Worm (Caenorhabditis elegans) whole organism, midembryonic: ENCODE measurements around the gene Y39A1A.20.

Experiments
- cog-1 ChIP-seq: sonication (generic microtip); optimal IDR thresholded peaks from 2 replicates; lab custom pipeline; 2016; ENCODE audit warnings: missing genetic modification characterization, missing compliant biosample characterization
- flt-1 ChIP-seq: fragments of 200-800 bp; sonication (Bioruptor generic); IDR thresholded peaks from 2 replicates; pipeline ENCODE4 v1.3.6; 2022; ENCODE audit warnings: missing genetic modification characterization, missing compliant biosample characterization
- klf-2 ChIP-seq: fragments of 200-800 bp; sonication (Bioruptor generic); conservative IDR thresholded peaks from 2 replicates; pipeline ENCODE4 v1.3.6; 2022; ENCODE audit warnings: missing genetic modification reagents, missing genetic modification characterization, missing compliant biosample characterization
- tab-1 ChIP-seq: fragments of 200-800 bp; sonication (Bioruptor generic); IDR thresholded peaks from 2 replicates; pipeline ENCODE4 v1.3.6; 2022; ENCODE audit warnings: missing genetic modification characterization, missing compliant biosample characterization
- ztf-23 ChIP-seq: fragments of 200-800 bp; sonication (Bioruptor generic); IDR thresholded peaks from 2 replicates; pipeline ENCODE4 v1.3.6; 2022; ENCODE audit warnings: missing genetic modification reagents, missing genetic modification characterization, missing compliant biosample characterization
- ztf-29 ChIP-seq: fragments of 200-800 bp; sonication (Bioruptor generic); IDR thresholded peaks from 2 replicates; pipeline ENCODE4 v1.3.6; 2022; ENCODE audit warnings: missing genetic modification reagents, missing genetic modification characterization, missing compliant biosample characterization

DNA sequence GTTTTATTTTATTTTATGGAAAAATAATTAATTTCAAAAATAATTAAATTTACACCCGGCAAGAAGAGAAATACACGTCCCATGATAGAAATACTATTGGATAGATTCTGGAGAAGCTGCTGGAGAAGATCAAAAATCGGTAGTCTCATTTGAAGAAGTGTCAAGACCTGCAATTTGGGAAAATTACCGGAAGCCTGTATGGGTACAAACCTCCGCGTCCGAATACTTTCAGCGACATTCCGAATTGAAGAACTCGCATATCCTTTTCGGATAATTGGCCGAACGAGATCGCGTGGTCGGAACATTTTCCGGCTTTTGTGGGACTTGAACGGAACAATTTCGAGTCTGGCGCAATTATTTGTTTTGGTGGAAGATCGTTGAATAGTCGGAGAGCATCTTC lies 8.1 kb upstream of the Y39A1A.20 start:
- no peak for TF ChIP-seq flt-1 (GFP tag; lab: Robert Waterston, UW)
- no peak for TF ChIP-seq klf-2 (GFP tag; lab: Robert Waterston, UW)
- no peak for TF ChIP-seq tab-1
- no peak for TF ChIP-seq ztf-23 (GFP tag; lab: Robert Waterston, UW)
- TF ChIP-seq cog-1 (tag; lab: Kevin White, UChicago) = no peak
- TF ChIP-seq ztf-29 (GFP tag; lab: Robert Waterston, UW) = no peak
